Worm (Caenorhabditis elegans) whole organism, L1 larva: ENCODE data around the gene ZK105.11.

Experiments
- aly-2 ChIP-seq: fragments of 150-350 bp; optimal IDR thresholded peaks from 2 replicates; lab custom pipeline; 2014; ENCODE audit warnings: missing biosample characterization, missing genetic modification characterization
- fkh-10 ChIP-seq: sonication (generic microtip); optimal IDR thresholded peaks from 2 replicates; lab custom pipeline; 2017; ENCODE audit warnings: missing biosample characterization, missing genetic modification reagents, missing genetic modification characterization
- snpc-4 ChIP-seq: fragments of 150-350 bp; optimal IDR thresholded peaks from 2 replicates; lab custom pipeline; 2014; ENCODE audit warnings: missing biosample characterization, missing genetic modification characterization

DNA sequence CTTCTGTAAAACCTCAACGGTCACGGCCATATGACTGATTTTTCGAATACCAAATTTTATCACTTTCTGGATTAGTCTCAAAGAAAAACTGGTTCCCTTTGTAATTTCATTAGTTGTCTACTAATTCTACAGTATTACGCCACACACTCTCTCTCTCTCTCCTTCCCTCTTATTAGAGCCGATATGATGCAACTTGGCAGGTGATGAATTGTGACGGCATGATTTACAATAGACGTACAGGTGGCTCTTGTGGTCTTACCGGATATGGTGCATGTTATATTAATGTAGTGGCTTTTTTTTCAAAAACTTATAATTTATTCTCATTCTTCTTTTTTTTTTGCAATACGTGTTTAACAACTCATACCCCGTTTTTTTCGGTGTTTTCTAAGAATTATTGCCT lies 33.5 kb upstream of the ZK105.11 start:
- TF ChIP-seq snpc-4 (tag; lab: Kevin White, UChicago), result no peak
- TF ChIP-seq fkh-10 (GFP tag; lab: Kevin White, UChicago), result no peak
- no peak for TF ChIP-seq aly-2 (tag; lab: Kevin White, UChicago)
